Fruit fly (Drosophila melanogaster): ENCODE measurements around the gene pnr.
A peak's percentile ranks its signal among the peaks of the same experiment; 100 is the strongest.

The pnr gene

dm6 chr3R:16078247-16078646 lies 52.4 kb downstream of the pnr start:
- no peak for TF ChIP-seq CG9948 (tag; optimal IDR thresholded peaks at IDR 0.05)

dm6 chr3R:16080942-16081589 lies 55.2 kb downstream of the pnr start, which contains the start of gene CG32855:
TSS of gene CG32855 (minus strand) at chr3R:16080992.
- peak; percentile 58 for TF ChIP-seq EcR (GFP tag; optimal IDR thresholded peaks at IDR 0.05)
- no peak for TF ChIP-seq Pif1B (GFP tag; optimal IDR thresholded peaks at IDR 0.05)
- TF ChIP-seq Snoo (tag; optimal IDR thresholded peaks at IDR 0.05) = no peak
- TF ChIP-seq D1 (tag; optimal IDR thresholded peaks at IDR 0.05) = no peak
- no peak for TF ChIP-seq fd96Ca (GFP tag; IDR thresholded peaks at IDR 0.05)
- no peak for TF ChIP-seq CG13204 (GFP tag; optimal IDR thresholded peaks at IDR 0.05)
- no peak for TF ChIP-seq CG32121 (GFP tag; IDR thresholded peaks at IDR 0.05)

DNA sequence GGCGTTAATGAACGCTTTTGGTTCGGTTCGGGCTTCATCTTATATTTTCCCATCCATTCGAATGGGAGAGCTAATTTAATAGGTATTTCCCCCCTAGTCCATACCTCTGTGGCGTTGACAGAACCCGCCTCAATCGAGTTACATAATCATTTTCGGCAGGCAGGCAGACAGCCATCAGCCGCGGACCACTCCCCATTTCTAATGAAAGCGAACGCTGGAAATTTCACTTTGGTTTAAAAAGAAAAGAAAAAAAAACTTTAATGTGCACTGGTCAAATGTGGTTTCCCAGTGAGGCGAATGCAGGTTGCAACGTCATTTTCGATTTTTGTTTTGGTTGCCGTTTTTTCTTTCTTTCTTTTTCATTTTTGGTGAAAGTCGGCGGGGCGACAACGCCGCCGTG lies 56.5 kb downstream of the pnr start:
- TF ChIP-seq CG4496 (GFP tag; IDR thresholded peaks at IDR 0.05) (0 out of 3 replicates have a peak, but pooled peaks have one; percentile 13), Ets98B (GFP tag; IDR thresholded peaks at IDR 0.05) (peak; percentile 12; the same call in 1 of the 2 replicates), CG12605 (GFP tag; IDR thresholded peaks at IDR 0.05) (no peak), CG32121 (GFP tag; IDR thresholded peaks at IDR 0.05) (no peak), Snoo (tag; optimal IDR thresholded peaks at IDR 0.05) (peak; percentile 64)

DNA sequence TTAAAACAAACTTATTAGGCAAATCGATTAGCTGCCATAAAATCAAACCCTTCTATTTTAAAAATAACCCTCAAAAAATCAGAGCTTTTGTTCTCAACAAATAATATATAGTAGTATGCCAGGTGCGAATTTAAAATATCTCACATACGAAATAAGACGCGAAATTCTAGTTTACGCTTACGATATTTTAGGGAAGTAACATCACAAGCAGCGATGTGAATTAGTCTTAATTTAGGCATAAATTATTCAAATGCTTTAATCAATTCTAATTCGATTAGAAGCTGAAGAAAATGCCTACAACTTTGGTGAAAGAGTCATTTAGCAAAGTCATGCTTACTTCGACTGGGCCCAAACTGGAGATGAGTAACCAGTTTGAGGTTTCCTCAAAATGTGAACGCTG lies 57.7 kb downstream of the pnr start, which contains the start of gene sxe2:
sxe2 (plus strand) TSS at position 301 of the 400 bp plus-strand sequence.
- TF ChIP-seq rn (GFP tag; IDR thresholded peaks at IDR 0.05) (no peak), CG32121 (GFP tag; IDR thresholded peaks at IDR 0.05) (no peak), gl (tag; optimal IDR thresholded peaks at IDR 0.05) (no peak), Pif1A (GFP tag; optimal IDR thresholded peaks at IDR 0.05) (no peak), CG15710 (tag; optimal IDR thresholded peaks at IDR 0.05) (no peak), Snoo (tag; optimal IDR thresholded peaks at IDR 0.05) (no peak), fd96Ca (GFP tag; IDR thresholded peaks at IDR 0.05) (no peak)

Data from whole organism, pupa.